Fruit fly (Drosophila melanogaster) whole organism, embryonic: Measurements from ENCODE around the gene CCHa2.

ENCODE experiments used
- CG10147 ChIP-seq: fragments of 200-800 bp; sonication (Bioruptor generic); optimal IDR thresholded peaks from 2 replicates; lab custom pipeline; 2019; ENCODE audit warnings: missing biosample characterization, mild to moderate bottlenecking, missing genetic modification characterization, moderate library complexity
- CG12219 ChIP-seq: fragments of 200-800 bp; sonication (Bioruptor generic); optimal IDR thresholded peaks from 3 replicates; lab custom pipeline; 2018; ENCODE audit warnings: missing biosample characterization, mild to moderate bottlenecking, missing genetic modification characterization
- CG12659 ChIP-seq: fragments of 200-800 bp; sonication (Bioruptor generic); optimal IDR thresholded peaks from 3 replicates; lab custom pipeline; 2017; ENCODE audit warnings: mild to moderate bottlenecking, missing biosample characterization, missing genetic modification reagents, missing genetic modification characterization
- CG12942 ChIP-seq: fragments of 200-800 bp; sonication (Bioruptor generic); optimal IDR thresholded peaks from 3 replicates; lab custom pipeline; 2016; ENCODE audit warnings: missing biosample characterization, missing genetic modification characterization
- CG13894 ChIP-seq: fragments of 200-800 bp; sonication (Bioruptor generic); optimal IDR thresholded peaks from 3 replicates; lab custom pipeline; 2018; ENCODE audit warnings: missing biosample characterization, mild to moderate bottlenecking, missing genetic modification characterization, moderate library complexity
- CG15514 ChIP-seq: fragments of 200-800 bp; sonication (Bioruptor generic); optimal IDR thresholded peaks from 3 replicates; lab custom pipeline; 2017; ENCODE audit warnings: missing biosample characterization, missing genetic modification characterization, mild to moderate bottlenecking, moderate library complexity, missing genetic modification reagents
- CG17802 ChIP-seq: fragments of 200-800 bp; sonication (Bioruptor generic); optimal IDR thresholded peaks from 2 replicates; lab custom pipeline; 2018; ENCODE audit warnings: missing biosample characterization, mild to moderate bottlenecking, missing genetic modification characterization, moderate library complexity
- CG17912 ChIP-seq: fragments of 200-800 bp; sonication (Bioruptor generic); optimal IDR thresholded peaks from 2 replicates; lab custom pipeline; 2018; ENCODE audit warnings: missing biosample characterization, mild to moderate bottlenecking, missing genetic modification characterization
- CG18011 ChIP-seq: fragments of 200-800 bp; sonication (Bioruptor generic); optimal IDR thresholded peaks from 2 replicates; lab custom pipeline; 2017; ENCODE audit warnings: missing biosample characterization, missing genetic modification characterization, mild to moderate bottlenecking, moderate library complexity, missing genotype
- CG18262 ChIP-seq: fragments of 200-800 bp; optimal IDR thresholded peaks from 3 replicates; lab custom pipeline; 2019; ENCODE audit warnings: missing biosample characterization, mild to moderate bottlenecking, missing genetic modification characterization, moderate library complexity
- CG2889 ChIP-seq: fragments of 200-800 bp; sonication (Bioruptor generic); IDR thresholded peaks from 3 replicates; pipeline ENCODE4 v1.3.6; 2022; ENCODE audit warnings: missing biosample characterization, missing genetic modification characterization
- CG31365 ChIP-seq: fragments of 200-800 bp; sonication (Bioruptor generic); optimal IDR thresholded peaks from 2 replicates; lab custom pipeline; 2018; ENCODE audit warnings: missing biosample characterization, mild to moderate bottlenecking, missing genetic modification characterization
- CG3281 ChIP-seq: fragments of 200-800 bp; sonication (Bioruptor generic); optimal IDR thresholded peaks from 3 replicates; lab custom pipeline; 2017; ENCODE audit warnings: missing biosample characterization, mild to moderate bottlenecking, missing genetic modification characterization
- CG33213 ChIP-seq: fragments of 200-800 bp; sonication (Bioruptor generic); optimal IDR thresholded peaks from 3 replicates; lab custom pipeline; 2016; ENCODE audit warnings: missing biosample characterization, missing genetic modification characterization
- CG33557 ChIP-seq: fragments of 200-800 bp; sonication (Bioruptor generic); optimal IDR thresholded peaks from 2 replicates; lab custom pipeline; 2019; ENCODE audit warnings: missing biosample characterization, mild to moderate bottlenecking, missing genetic modification characterization, moderate library complexity
- CG3726 ChIP-seq: fragments of 200-800 bp; sonication (Bioruptor generic); IDR thresholded peaks from 3 replicates; pipeline ENCODE4, ENCODE4 v1.3.6; 2022; ENCODE audit warnings: missing biosample characterization, missing genetic modification characterization
- CG3838 ChIP-seq: fragments of 200-800 bp; sonication (Bioruptor generic); optimal IDR thresholded peaks from 3 replicates; lab custom pipeline; 2016; ENCODE audit warnings: missing biosample characterization, missing genetic modification characterization
- CG5245 ChIP-seq: fragments of 200-800 bp; sonication (Bioruptor generic); optimal IDR thresholded peaks from 3 replicates; lab custom pipeline; 2016; ENCODE audit warnings: missing biosample characterization, missing genetic modification characterization
- CG5953 ChIP-seq: fragments of 200-800 bp; sonication (Bioruptor generic); IDR thresholded peaks from 2 replicates; pipeline ENCODE4 v1.3.6; 2022; ENCODE audit warnings: missing biosample characterization, missing genetic modification characterization
- CG6813 ChIP-seq: fragments of 200-800 bp; sonication (Bioruptor generic); optimal IDR thresholded peaks from 2 replicates; lab custom pipeline; 2017; ENCODE audit warnings: missing biosample characterization, missing genetic modification characterization, mild to moderate bottlenecking, moderate library complexity, missing genetic modification reagents
- CG8944 ChIP-seq: fragments of 200-800 bp; sonication (Bioruptor generic); optimal IDR thresholded peaks from 3 replicates; lab custom pipeline; 2016; ENCODE audit warnings: missing biosample characterization, missing genetic modification characterization
- Dip3 ChIP-seq: fragments of 200-800 bp; sonication (Bioruptor generic); optimal IDR thresholded peaks from 3 replicates; lab custom pipeline; 2016; ENCODE audit warnings: missing biosample characterization, missing genetic modification characterization
- Eip74EF ChIP-seq, 2 experiments: fragments of 200-800 bp in 1 of 2; fragments of >200 bp in 1 of 2; sonication (Bioruptor generic) in 1 of 2; optimal IDR thresholded peaks; 2 replicates each; lab custom pipeline; 2017 to 2019; ENCODE audit warnings: missing biosample characterization in 2 of 2, missing genetic modification characterization in 2 of 2, mild to moderate bottlenecking in 1 of 2, moderate library complexity in 1 of 2
- Kr ChIP-seq: fragments of 200-800 bp; sonication (Bioruptor generic); optimal IDR thresholded peaks from 2 replicates; lab custom pipeline; 2017; ENCODE audit warnings: missing biosample characterization, mild to moderate bottlenecking, missing genetic modification characterization
- Max ChIP-seq: fragments of 200-800 bp; sonication (Bioruptor generic); optimal IDR thresholded peaks from 2 replicates; lab custom pipeline; 2016; ENCODE audit warnings: missing biosample characterization, mild to moderate bottlenecking, missing genetic modification characterization
- TFAM ChIP-seq: fragments of 200-800 bp; sonication (Bioruptor generic); optimal IDR thresholded peaks from 2 replicates; lab custom pipeline; 2017; ENCODE audit warnings: missing biosample characterization, missing genetic modification characterization, inconsistent platforms
- Trl ChIP-seq, 3 experiments: fragments of >200 bp in 2 of 3; fragments of 200-800 bp in 1 of 3; sonication (Bioruptor generic) in 1 of 3; optimal IDR thresholded peaks; 2 replicates in 1 of 3; 3 replicates in 2 of 3; lab custom pipeline; 2016 to 2017; ENCODE audit warnings: missing biosample characterization in 1 of 3, missing genetic modification characterization in 1 of 3
- Xbp1 ChIP-seq: fragments of 200-800 bp; sonication (Bioruptor generic); optimal IDR thresholded peaks from 3 replicates; lab custom pipeline; 2016; ENCODE audit warnings: missing biosample characterization, mild to moderate bottlenecking, missing genetic modification characterization
- Xrp1 ChIP-seq: fragments of 200-800 bp; sonication (Bioruptor generic); IDR thresholded peaks from 2 replicates; pipeline ENCODE4 v1.3.6; 2022; ENCODE audit warnings: missing biosample characterization, missing genetic modification characterization
- abd-A ChIP-seq: fragments of 200-800 bp; sonication (Bioruptor generic); optimal IDR thresholded peaks from 3 replicates; lab custom pipeline; 2019; ENCODE audit warnings: missing biosample characterization, mild to moderate bottlenecking, missing genetic modification characterization, moderate library complexity
- az2 ChIP-seq: fragments of 200-800 bp; sonication (Bioruptor generic); optimal IDR thresholded peaks from 3 replicates; lab custom pipeline; 2016; ENCODE audit warnings: missing biosample characterization, missing genetic modification characterization
- cad ChIP-seq: fragments of >200 bp; optimal IDR thresholded peaks from 2 replicates; lab custom pipeline; 2017; ENCODE audit warnings: missing biosample characterization, missing genetic modification characterization
- da ChIP-seq: fragments of 200-800 bp; sonication (Bioruptor generic); optimal IDR thresholded peaks from 2 replicates; lab custom pipeline; 2016; ENCODE audit warnings: missing biosample characterization, missing genetic modification characterization
- dimm ChIP-seq: fragments of 200-800 bp; sonication (Bioruptor generic); IDR thresholded peaks from 2 replicates; pipeline ENCODE4 v1.3.6; 2022; ENCODE audit warnings: missing biosample characterization, missing genetic modification characterization
- eyg ChIP-seq: fragments of 200-800 bp; sonication (Bioruptor generic); optimal IDR thresholded peaks from 3 replicates; lab custom pipeline; 2016; ENCODE audit warnings: missing biosample characterization, missing genetic modification characterization
- fd102C ChIP-seq: fragments of 200-800 bp; sonication (Bioruptor generic); optimal IDR thresholded peaks from 2 replicates; lab custom pipeline; 2018; ENCODE audit warnings: missing biosample characterization, mild to moderate bottlenecking, missing genetic modification characterization, moderate library complexity
- gro ChIP-seq: fragments of 200-800 bp; sonication (Bioruptor generic); optimal IDR thresholded peaks from 2 replicates; lab custom pipeline; 2016; ENCODE audit warnings: missing biosample characterization, missing genetic modification characterization
- gsb-n ChIP-seq: fragments of 200-800 bp; sonication (Bioruptor generic); optimal IDR thresholded peaks from 3 replicates; lab custom pipeline; 2018; ENCODE audit warnings: missing biosample characterization, mild to moderate bottlenecking, missing genetic modification characterization
- insv ChIP-seq, 2 experiments: fragments of 200-800 bp; sonication (Bioruptor generic); optimal IDR thresholded peaks; 3 replicates each; lab custom pipeline; 2016 to 2018; ENCODE audit warnings: missing biosample characterization in 2 of 2, missing genetic modification characterization in 2 of 2
- ken ChIP-seq: fragments of 200-800 bp; sonication (Bioruptor generic); IDR thresholded peaks from 3 replicates; pipeline ENCODE4 v1.3.6; 2022; ENCODE audit warnings: missing biosample characterization, missing genetic modification characterization
- lmd ChIP-seq: fragments of 200-800 bp; sonication (Bioruptor generic); IDR thresholded peaks from 2 replicates; pipeline ENCODE4 v1.3.6; 2022; ENCODE audit warnings: missing biosample characterization, missing genetic modification characterization
- maf-S ChIP-seq: fragments of 200-800 bp; sonication (Bioruptor generic); optimal IDR thresholded peaks from 2 replicates; lab custom pipeline; 2016; ENCODE audit warnings: missing biosample characterization, missing genetic modification characterization
- nerfin-1 ChIP-seq: fragments of 200-800 bp; sonication (Bioruptor generic); optimal IDR thresholded peaks from 3 replicates; lab custom pipeline; 2019; ENCODE audit warnings: missing biosample characterization, mild to moderate bottlenecking, missing genetic modification characterization, moderate library complexity
- psq ChIP-seq: fragments of 200-800 bp; sonication (Bioruptor generic); optimal IDR thresholded peaks from 2 replicates; lab custom pipeline; 2017; ENCODE audit warnings: missing biosample characterization, missing genetic modification characterization
- sens-2 ChIP-seq: fragments of 200-800 bp; sonication (Bioruptor generic); IDR thresholded peaks from 2 replicates; pipeline ENCODE4 v1.3.6; 2022; ENCODE audit warnings: missing biosample characterization, missing genetic modification characterization
- seq ChIP-seq: fragments of 200-800 bp; sonication (Bioruptor generic); IDR thresholded peaks from 2 replicates; pipeline ENCODE4 v1.3.6; 2022; ENCODE audit warnings: missing biosample characterization, missing genetic modification characterization
- sima ChIP-seq: fragments of 200-800 bp; sonication (Bioruptor generic); optimal IDR thresholded peaks from 2 replicates; lab custom pipeline; 2016; ENCODE audit warnings: missing biosample characterization, missing genetic modification characterization
- slp2 ChIP-seq: fragments of 200-800 bp; sonication (Bioruptor generic); optimal IDR thresholded peaks from 2 replicates; lab custom pipeline; 2016; ENCODE audit warnings: missing biosample characterization, missing genetic modification characterization
- vfl ChIP-seq: fragments of 200-800 bp; sonication (Bioruptor generic); optimal IDR thresholded peaks from 2 replicates; lab custom pipeline; 2016; ENCODE audit warnings: missing biosample characterization, missing genetic modification characterization

Gene CCHa2

dm6 chr3R:13428341-13429040, 33.5 kb upstream of the CCHa2 start (continued):
- TF ChIP-seq fd102C: peak; percentile 17
- TF ChIP-seq CG3838: no peak
- no peak for TF ChIP-seq psq (GFP tag; lab: Kevin White, UChicago)
- peak; percentile 78 for TF ChIP-seq CG18262 (tag; lab: Kevin White, UChicago)
- no peak for TF ChIP-seq abd-A (tag; lab: Kevin White, UChicago)
- peak; percentile 29 for TF ChIP-seq TFAM (GFP tag; lab: Kevin White, UChicago)
- TF ChIP-seq CG10147: peak; percentile 37
- no peak for TF ChIP-seq Kr
- peak; percentile 73 for TF ChIP-seq Xbp1 (GFP tag; lab: Kevin White, UChicago)
- TF ChIP-seq CG12942 (GFP tag; lab: Kevin White, UChicago): peak; percentile 12
- TF ChIP-seq az2 (GFP tag; lab: Kevin White, UChicago): peak; percentile 69
- no peak for TF ChIP-seq insv (GFP tag; optimal IDR thresholded peaks at IDR 0.05; lab: Kevin White, UChicago)
- TF ChIP-seq CG2889: no peak
- TF ChIP-seq CG13894: no peak
- peak; percentile 51 for TF ChIP-seq lmd (GFP tag; lab: Robert Waterston, UW)
- TF ChIP-seq maf-S (GFP tag; lab: Kevin White, UChicago): peak; percentile 26
- peak; percentile 58; the same call in 1 of the 3 replicates for TF ChIP-seq ken (GFP tag; lab: Robert Waterston, UW)
- no peak for TF ChIP-seq Trl (optimal IDR thresholded peaks at IDR 0.05; lab: Kevin White, UChicago)
- TF ChIP-seq Trl (GFP tag; optimal IDR thresholded peaks at IDR 0.05; lab: Kevin White, UChicago): peak; percentile 19
- peak; percentile 32; the same call in 1 of the 2 replicates for TF ChIP-seq seq (GFP tag; lab: Robert Waterston, UW)
- no peak for TF ChIP-seq vfl (GFP tag; lab: Kevin White, UChicago)
- TF ChIP-seq CG33557: peak; percentile 45
- TF ChIP-seq CG17802 (tag; lab: Kevin White, UChicago): peak; percentile 18
- TF ChIP-seq Dip3: peak; percentile 30
- peak; percentile 5 for TF ChIP-seq Max
- no peak for TF ChIP-seq gro
- no peak for TF ChIP-seq sima (GFP tag; lab: Kevin White, UChicago)
- TF ChIP-seq gsb-n (tag; lab: Kevin White, UChicago): peak; percentile 62
- TF ChIP-seq CG33213: peak; percentile 19
- TF ChIP-seq CG12659 (GFP tag; lab: Kevin White, UChicago): peak; percentile 51
- TF ChIP-seq da (GFP tag; lab: Kevin White, UChicago): no peak
- peak; percentile 83 for TF ChIP-seq Xrp1 (GFP tag; lab: Robert Waterston, UW)
- TF ChIP-seq CG3726 (GFP tag; lab: Robert Waterston, UW): no peak
- TF ChIP-seq nerfin-1 (tag; lab: Kevin White, UChicago): peak; percentile 62
- TF ChIP-seq CG8944 (GFP tag; lab: Kevin White, UChicago): peak; percentile 40
- peak; percentile 11 for TF ChIP-seq CG18011 (GFP tag; lab: Kevin White, UChicago)
- TF ChIP-seq CG17912 (GFP tag; lab: Kevin White, UChicago): no peak
- peak in 1 of 2 experiments; percentile 26 for TF ChIP-seq Eip74EF (GFP tag; optimal IDR thresholded peaks at IDR 0.05; lab: Kevin White, UChicago)
- peak; percentile 65 for TF ChIP-seq CG12219 (GFP tag; lab: Kevin White, UChicago)
- peak; percentile 19 for TF ChIP-seq CG15514
- peak; percentile 36 for TF ChIP-seq slp2 (GFP tag; lab: Kevin White, UChicago)
- peak; percentile 58; the same call in 1 of the 2 replicates for TF ChIP-seq CG5953 (GFP tag; lab: Robert Waterston, UW)
- TF ChIP-seq CG31365: peak; percentile 6
- no peak for TF ChIP-seq cad
- TF ChIP-seq eyg: no peak
- peak; percentile 66 for TF ChIP-seq CG6813
- peak; percentile 47; the same call in 1 of the 2 replicates for TF ChIP-seq sens-2 (GFP tag; lab: Robert Waterston, UW)
- peak; percentile 61 for TF ChIP-seq CG5245 (GFP tag; lab: Kevin White, UChicago)
- TF ChIP-seq dimm (GFP tag; lab: Robert Waterston, UW): no peak
- TF ChIP-seq CG3281: peak; percentile 47
